Fruit fly (Drosophila melanogaster) whole organism, prepupa: Measurements from ENCODE around the gene cad.

ENCODE experiments used
- CG10631 ChIP-seq: fragments of 200-800 bp; sonication (Bioruptor generic); optimal IDR thresholded peaks from 2 replicates; lab custom pipeline; 2016; ENCODE audit warnings: missing biosample characterization, missing genetic modification characterization
- CG10669 ChIP-seq: fragments of 200-800 bp; sonication (Bioruptor generic); optimal IDR thresholded peaks from 3 replicates; lab custom pipeline; 2018; ENCODE audit warnings: missing biosample characterization, mild to moderate bottlenecking, missing genetic modification characterization, moderate library complexity
- CG11762 ChIP-seq: fragments of 200-800 bp; sonication (Bioruptor generic); optimal IDR thresholded peaks from 3 replicates; lab custom pipeline; 2016; ENCODE audit warnings: missing biosample characterization, missing genetic modification characterization; ENCODE audit not compliant: insufficient read depth
- CG16779 ChIP-seq: fragments of 200-800 bp; sonication (Bioruptor generic); optimal IDR thresholded peaks from 3 replicates; lab custom pipeline; 2017; ENCODE audit warnings: missing biosample characterization, mild to moderate bottlenecking, missing genetic modification characterization
- CG3032 ChIP-seq: fragments of 200-800 bp; optimal IDR thresholded peaks from 2 replicates; lab custom pipeline; 2019; ENCODE audit warnings: missing biosample characterization, mild to moderate bottlenecking, missing genetic modification characterization, moderate library complexity
- CG31627 ChIP-seq: fragments of 200-800 bp; sonication (Bioruptor generic); optimal IDR thresholded peaks from 3 replicates; lab custom pipeline; 2016; ENCODE audit warnings: missing biosample characterization, missing genetic modification characterization
- CG32006 ChIP-seq: fragments of 200-800 bp; sonication (Bioruptor generic); optimal IDR thresholded peaks from 3 replicates; lab custom pipeline; 2017; ENCODE audit warnings: missing biosample characterization, mild to moderate bottlenecking, missing genetic modification characterization
- CG6163 ChIP-seq: fragments of 200-800 bp; sonication (Bioruptor generic); IDR thresholded peaks from 3 replicates; pipeline ENCODE4 v1.3.6; 2022; ENCODE audit warnings: missing biosample characterization, missing genetic modification characterization
- CG6276 ChIP-seq: fragments of 200-800 bp; sonication (Bioruptor generic); optimal IDR thresholded peaks from 2 replicates; lab custom pipeline; 2017; ENCODE audit warnings: missing biosample characterization, mild to moderate bottlenecking, missing genetic modification characterization
- CG6854 ChIP-seq: fragments of 200-800 bp; sonication (Bioruptor generic); optimal IDR thresholded peaks from 2 replicates; lab custom pipeline; 2017; ENCODE audit warnings: missing biosample characterization, mild to moderate bottlenecking, missing genetic modification characterization
- CG7368 ChIP-seq: fragments of 200-800 bp; sonication (Bioruptor generic); optimal IDR thresholded peaks from 3 replicates; lab custom pipeline; 2016; ENCODE audit warnings: missing biosample characterization, missing genetic modification characterization
- CG8119 ChIP-seq: fragments of 200-800 bp; sonication (Bioruptor generic); IDR thresholded peaks from 3 replicates; pipeline ENCODE4 v1.3.6; 2022; ENCODE audit warnings: missing biosample characterization, missing genetic modification characterization
- CG8319 ChIP-seq: fragments of 200-800 bp; sonication (Bioruptor generic); optimal IDR thresholded peaks from 3 replicates; lab custom pipeline; 2016; ENCODE audit warnings: missing biosample characterization, missing genetic modification characterization
- CG9139 ChIP-seq: fragments of 200-800 bp; sonication (Bioruptor generic); optimal IDR thresholded peaks from 3 replicates; lab custom pipeline; 2017; ENCODE audit warnings: missing biosample characterization, mild to moderate bottlenecking, missing genetic modification characterization
- Eip75B ChIP-seq: fragments of 200-800 bp; sonication (Bioruptor generic); optimal IDR thresholded peaks from 3 replicates; lab custom pipeline; 2016; ENCODE audit warnings: missing biosample characterization, missing genetic modification characterization
- Eip78C ChIP-seq: fragments of 200-800 bp; sonication (Bioruptor generic); peaks from one replicate; lab custom pipeline; 2016; ENCODE audit warnings: missing biosample characterization, missing genetic modification characterization
- Eip93F ChIP-seq: fragments of 200-800 bp; sonication (Bioruptor generic); optimal IDR thresholded peaks from 2 replicates; lab custom pipeline; 2016; ENCODE audit warnings: missing biosample characterization, mild to moderate bottlenecking, missing genetic modification characterization
- Ets21C ChIP-seq: fragments of 200-800 bp; sonication (Bioruptor generic); optimal IDR thresholded peaks from 3 replicates; lab custom pipeline; 2016; ENCODE audit warnings: missing biosample characterization, missing genetic modification characterization
- Ets96B ChIP-seq: fragments of 200-800 bp; optimal IDR thresholded peaks from 2 replicates; lab custom pipeline; 2019; ENCODE audit warnings: missing biosample characterization, mild to moderate bottlenecking, missing genetic modification characterization, moderate library complexity
- Hr39 ChIP-seq: fragments of 200-800 bp; sonication (Bioruptor generic); optimal IDR thresholded peaks from 2 replicates; lab custom pipeline; 2016; ENCODE audit warnings: missing biosample characterization, missing genetic modification characterization
- Hr4 ChIP-seq: fragments of 200-800 bp; sonication (Bioruptor generic); optimal IDR thresholded peaks from 3 replicates; lab custom pipeline; 2016; ENCODE audit warnings: missing biosample characterization, missing genetic modification characterization
- Smox ChIP-seq: fragments of 200-800 bp; sonication (Bioruptor generic); optimal IDR thresholded peaks from 3 replicates; lab custom pipeline; 2016; ENCODE audit warnings: missing biosample characterization, missing genetic modification characterization
- Sox15 ChIP-seq: fragments of 200-800 bp; sonication (Bioruptor generic); optimal IDR thresholded peaks from 3 replicates; lab custom pipeline; 2016; ENCODE audit warnings: missing biosample characterization, missing genetic modification characterization
- acj6 ChIP-seq: fragments of 200-800 bp; sonication (Bioruptor generic); optimal IDR thresholded peaks from 3 replicates; lab custom pipeline; 2016; ENCODE audit warnings: missing biosample characterization, missing genetic modification characterization
- cyc ChIP-seq: fragments of 200-800 bp; sonication (Bioruptor generic); optimal IDR thresholded peaks from 3 replicates; lab custom pipeline; 2016; ENCODE audit warnings: missing biosample characterization, missing genetic modification characterization
- dac ChIP-seq: fragments of 200-800 bp; sonication (Bioruptor generic); optimal IDR thresholded peaks from 2 replicates; lab custom pipeline; 2017; ENCODE audit warnings: missing biosample characterization, mild to moderate bottlenecking, missing genetic modification characterization
- dsx ChIP-seq: fragments of 200-800 bp; optimal IDR thresholded peaks from 3 replicates; lab custom pipeline; 2019; ENCODE audit warnings: missing biosample characterization, mild to moderate bottlenecking, missing genetic modification characterization, moderate library complexity; ENCODE audit not compliant: poor library complexity, severe bottlenecking
- eg ChIP-seq: fragments of 200-800 bp; sonication (Bioruptor generic); IDR thresholded peaks from 3 replicates; pipeline ENCODE4 v1.3.6; 2022; ENCODE audit warnings: missing biosample characterization, missing genetic modification characterization
- esn ChIP-seq: fragments of 200-800 bp; sonication (Bioruptor generic); optimal IDR thresholded peaks from 2 replicates; lab custom pipeline; 2016; ENCODE audit warnings: missing biosample characterization, mild to moderate bottlenecking, missing genetic modification characterization, moderate library complexity
- fd59A ChIP-seq: fragments of 200-800 bp; sonication (Bioruptor generic); optimal IDR thresholded peaks from 2 replicates; lab custom pipeline; 2017; ENCODE audit warnings: missing biosample characterization, mild to moderate bottlenecking, missing genetic modification characterization, missing genetic modification reagents
- fkh ChIP-seq: fragments of 200-800 bp; sonication (Bioruptor generic); optimal IDR thresholded peaks from 3 replicates; lab custom pipeline; 2017; ENCODE audit warnings: missing biosample characterization, mild to moderate bottlenecking, missing genetic modification characterization, moderate library complexity
- lz ChIP-seq: fragments of 200-800 bp; sonication (Bioruptor generic); optimal IDR thresholded peaks from 3 replicates; lab custom pipeline; 2016; ENCODE audit warnings: missing biosample characterization, missing genetic modification characterization
- net ChIP-seq: fragments of 200-800 bp; sonication (Bioruptor generic); optimal IDR thresholded peaks from 3 replicates; lab custom pipeline; 2016; ENCODE audit warnings: missing biosample characterization, missing genetic modification characterization
- salr ChIP-seq, 2 experiments: fragments of 200-800 bp; sonication (Bioruptor generic); optimal IDR thresholded peaks; 3 replicates each; lab custom pipeline; 2016 to 2018; ENCODE audit warnings: missing biosample characterization in 2 of 2, missing genetic modification characterization in 2 of 2, mild to moderate bottlenecking in 1 of 2
- ss ChIP-seq, 2 experiments: fragments of 200-800 bp; sonication (Bioruptor generic); optimal IDR thresholded peaks; 2 replicates in 1 of 2; 3 replicates in 1 of 2; lab custom pipeline; 2017 to 2018; ENCODE audit warnings: mild to moderate bottlenecking in 2 of 2, missing biosample characterization in 2 of 2, missing genetic modification characterization in 2 of 2, moderate library complexity in 1 of 2
- svp ChIP-seq: fragments of 200-800 bp; sonication (Bioruptor generic); peaks from one replicate; lab custom pipeline; 2016; ENCODE audit warnings: missing biosample characterization, missing genetic modification characterization
- topi ChIP-seq: fragments of 200-800 bp; sonication (Bioruptor generic); optimal IDR thresholded peaks from 3 replicates; lab custom pipeline; 2016; ENCODE audit warnings: missing biosample characterization, missing genetic modification characterization
- vri ChIP-seq: fragments of 200-800 bp; sonication (Bioruptor generic); optimal IDR thresholded peaks from 3 replicates; lab custom pipeline; 2016; ENCODE audit warnings: missing biosample characterization, mild to moderate bottlenecking, missing genetic modification characterization

The cad gene

DNA sequence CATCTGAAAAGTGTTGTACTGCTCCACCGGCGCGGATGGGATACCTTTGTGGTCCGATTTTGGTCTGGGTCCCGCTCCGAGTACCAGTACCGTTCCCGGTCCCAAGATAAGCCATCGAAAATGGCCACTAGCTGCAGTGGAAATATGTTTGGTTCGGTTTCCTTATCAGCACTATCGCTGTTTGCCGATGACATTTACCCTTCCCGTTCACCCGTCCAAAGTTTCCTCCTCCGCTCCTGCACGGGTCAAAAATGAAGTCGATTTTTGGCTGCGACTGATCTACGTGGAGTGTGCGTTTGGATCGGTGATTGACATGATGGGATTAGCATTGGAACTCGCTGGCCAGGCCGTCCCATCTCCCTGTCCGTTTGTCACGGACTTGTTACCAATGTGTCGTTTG, 3.9 kb downstream of the cad start:
- TF ChIP-seq Hr4 (GFP tag; lab: Kevin White, UChicago), result no peak
- TF ChIP-seq topi (GFP tag; lab: Kevin White, UChicago), result no peak
- no peak for TF ChIP-seq vri
- TF ChIP-seq fkh (GFP tag; lab: Kevin White, UChicago), result peak; percentile 27
- TF ChIP-seq Eip75B (GFP tag; lab: Kevin White, UChicago), result no peak

DNA sequence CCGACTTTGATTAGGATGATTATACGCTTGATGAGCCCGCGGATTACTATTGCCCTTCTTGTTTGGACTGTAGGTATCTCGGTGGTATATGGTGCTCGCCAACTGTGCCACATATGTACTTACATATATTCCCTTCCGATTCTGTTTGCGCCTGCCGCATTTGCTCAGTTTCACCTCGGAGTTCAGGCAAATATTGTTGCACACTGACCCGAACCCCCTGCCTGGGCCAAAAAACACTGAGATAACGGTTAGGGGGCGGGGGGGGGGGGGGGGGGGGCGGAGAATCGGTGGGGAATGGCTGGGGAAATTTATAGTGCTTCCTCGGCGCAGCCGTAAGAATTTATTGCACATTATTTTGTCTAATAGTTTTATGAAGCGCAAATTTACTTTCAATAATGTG, 5.4 kb downstream of the cad start:
- TF ChIP-seq dac (GFP tag; lab: Kevin White, UChicago) (no peak), CG6854 (GFP tag; lab: Kevin White, UChicago) (no peak), Hr39 (GFP tag; lab: Kevin White, UChicago) (no peak), CG10669 (GFP tag; lab: Kevin White, UChicago) (no peak), CG8119 (GFP tag; lab: Robert Waterston, UW) (no peak), CG9139 (GFP tag; lab: Kevin White, UChicago) (no peak), svp (GFP tag; lab: Kevin White, UChicago) (no peak)

DNA sequence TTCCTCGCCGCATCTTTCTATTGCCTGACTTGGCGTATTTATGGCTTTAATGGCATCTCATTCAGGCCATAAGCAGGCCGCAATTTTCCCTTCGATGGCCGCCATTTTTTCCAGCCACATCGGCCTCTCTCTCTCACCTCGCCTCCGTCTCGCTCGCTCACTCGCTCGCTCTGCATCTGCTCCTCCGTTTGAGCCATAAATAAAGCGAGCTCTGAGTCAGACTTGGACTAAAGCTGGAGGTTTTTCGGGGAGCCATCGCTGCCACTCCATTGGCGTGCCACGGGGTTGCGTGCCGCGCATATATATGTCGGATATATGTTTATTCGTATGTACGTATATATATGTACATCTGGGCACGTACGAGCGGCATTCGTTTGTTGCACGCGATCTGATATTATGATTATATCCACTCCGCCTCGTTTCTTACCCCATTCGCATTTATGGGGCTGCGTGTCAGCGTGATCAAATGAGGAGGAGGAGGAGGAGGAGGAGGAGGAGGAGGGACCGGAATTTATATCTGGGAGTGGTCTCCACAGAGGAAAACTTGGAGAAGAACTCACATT, 6.5 kb downstream of the cad start:
- TF ChIP-seq fkh (GFP tag; lab: Kevin White, UChicago) (no peak), ss (GFP tag; optimal IDR thresholded peaks at IDR 0.05; lab: Kevin White, UChicago) (peak; percentile 5 to 95), CG16779 (no peak), net (GFP tag; lab: Kevin White, UChicago) (no peak)

dm6 chr2L:20778380-20778779, 7.8 kb downstream of the cad start:
- TF ChIP-seq topi (GFP tag; lab: Kevin White, UChicago) (no peak), esn (GFP tag; lab: Kevin White, UChicago) (no peak), eg (GFP tag; lab: Robert Waterston, UW) (no peak), Ets21C (no peak), CG31627 (GFP tag; lab: Kevin White, UChicago) (no peak), CG10631 (GFP tag; lab: Kevin White, UChicago) (no peak), CG32006 (GFP tag; lab: Kevin White, UChicago) (no peak), Hr4 (GFP tag; lab: Kevin White, UChicago) (no peak), Ets96B (tag; lab: Kevin White, UChicago) (no peak), Sox15 (no peak), acj6 (GFP tag; lab: Kevin White, UChicago) (no peak), salr (GFP tag; optimal IDR thresholded peaks at IDR 0.05; lab: Kevin White, UChicago) (no peak), cyc (GFP tag; lab: Kevin White, UChicago) (no peak), Eip78C (GFP tag; lab: Kevin White, UChicago) (no peak), fd59A (no peak)
- TF ChIP-seq, all 60 proteins: peak for 0

- TF ChIP-seq fkh (GFP tag; lab: Kevin White, UChicago) (peak; percentile 94), topi (GFP tag; lab: Kevin White, UChicago) (peak; percentile 26), vri (peak; percentile 45), Eip93F (GFP tag; lab: Kevin White, UChicago) (no peak), CG16779 (no peak)
Measured at dm6 chr2L:20780768-20781167, 10.2 kb downstream of the cad start.

- peak; percentile 48 for TF ChIP-seq svp (GFP tag; lab: Kevin White, UChicago)
- TF ChIP-seq CG3032 (tag; lab: Kevin White, UChicago), result no peak
- peak; percentile 16 for TF ChIP-seq Eip78C (GFP tag; lab: Kevin White, UChicago)
- no peak for TF ChIP-seq dsx (GFP tag; lab: Kevin White, UChicago)
- TF ChIP-seq Smox, result peak; percentile 4
- TF ChIP-seq CG11762 (GFP tag; lab: Kevin White, UChicago), result no peak
- no peak for TF ChIP-seq net (GFP tag; lab: Kevin White, UChicago)
- 0 out of 3 replicates have a peak, but pooled peaks have one; percentile 12 for TF ChIP-seq CG6163 (GFP tag; lab: Robert Waterston, UW)
- no peak for TF ChIP-seq ss (GFP tag; optimal IDR thresholded peaks at IDR 0.05; lab: Kevin White, UChicago)
- TF ChIP-seq esn (GFP tag; lab: Kevin White, UChicago), result peak; percentile 5
- no peak for TF ChIP-seq CG6276
- TF ChIP-seq CG7368, result no peak
- TF ChIP-seq lz (GFP tag; lab: Kevin White, UChicago), result no peak
- no peak for TF ChIP-seq CG8319 (GFP tag; lab: Kevin White, UChicago)
Measured at dm6 chr2L:20783044-20783443, 12.5 kb downstream of the cad start.
